Fruit fly (Drosophila melanogaster): ENCODE results near the gene Gr10b.

Gr10b gene

DNA sequence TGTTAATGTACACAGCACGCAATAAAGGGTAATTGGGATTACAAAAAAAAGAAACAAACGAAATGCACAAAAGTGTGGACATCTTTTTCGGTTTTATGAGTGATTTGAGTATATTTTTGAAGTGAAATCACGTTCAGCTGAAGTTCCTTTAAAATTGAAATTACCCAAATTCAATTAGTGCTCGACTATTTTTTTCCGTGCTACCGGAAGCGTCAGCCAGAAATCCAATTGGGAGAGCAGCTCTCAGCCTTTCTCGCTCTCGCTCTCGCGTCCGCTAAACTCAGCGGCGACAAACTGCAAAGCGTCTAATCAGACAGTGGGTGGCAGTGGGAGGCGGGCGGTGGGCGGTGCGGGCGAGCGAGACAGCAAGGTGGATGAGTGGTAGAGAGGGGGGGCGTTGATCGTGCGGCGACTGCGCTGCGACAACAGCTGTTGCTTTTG, 10.3 kb upstream of the Gr10b start (continued):
- TF ChIP-seq CG11695 (GFP tag; IDR thresholded peaks at IDR 0.05): peak; percentile 91
- TF ChIP-seq CG9437 (GFP tag; optimal IDR thresholded peaks at IDR 0.05): peak; percentile 82
- peak; percentile 90 for TF ChIP-seq Dek (tag; optimal IDR thresholded peaks at IDR 0.05)
- peak; percentile 83 for TF ChIP-seq tin (GFP tag; optimal IDR thresholded peaks at IDR 0.05)
- TF ChIP-seq Ada2b (GFP tag; IDR thresholded peaks at IDR 0.05): peak; percentile 92
- peak; percentile 70 for TF ChIP-seq pum (GFP tag; optimal IDR thresholded peaks at IDR 0.05)
- TF ChIP-seq caup (GFP tag; optimal IDR thresholded peaks at IDR 0.05; ENCODE audit: severe bottlenecking): peak; percentile 91
- peak; percentile 92 for TF ChIP-seq bcd (GFP tag; optimal IDR thresholded peaks at IDR 0.05)
- peak; percentile 87 for TF ChIP-seq CG9932 (GFP tag; IDR thresholded peaks at IDR 0.05)
- TF ChIP-seq Xbp1 (GFP tag; optimal IDR thresholded peaks at IDR 0.05): peak; percentile 91
- peak; percentile 93 for TF ChIP-seq HHEX (GFP tag; optimal IDR thresholded peaks at IDR 0.05)
- 0 out of 2 replicates have a peak, but pooled peaks have one; percentile 39 for TF ChIP-seq Doc2 (GFP tag; IDR thresholded peaks at IDR 0.05)
- TF ChIP-seq Dad (GFP tag; optimal IDR thresholded peaks at IDR 0.05): peak; percentile 88
- peak; percentile 95 for TF ChIP-seq Rfx (GFP tag; IDR thresholded peaks at IDR 0.05)
- TF ChIP-seq CG1603 (tag; optimal IDR thresholded peaks at IDR 0.05): peak; percentile 89
- TF ChIP-seq Tbp (GFP tag; optimal IDR thresholded peaks at IDR 0.05): no peak
- peak; percentile 74 for TF ChIP-seq CG8388 (GFP tag; optimal IDR thresholded peaks at IDR 0.05)
- TF ChIP-seq CTCF (GFP tag; optimal IDR thresholded peaks at IDR 0.05): peak; percentile 30
- peak; percentile 86 for TF ChIP-seq disco-r (GFP tag; optimal IDR thresholded peaks at IDR 0.05)
- TF ChIP-seq Ets97D (GFP tag; optimal IDR thresholded peaks at IDR 0.05): peak; percentile 64
- peak; percentile 58 for TF ChIP-seq CG3995 (GFP tag; optimal IDR thresholded peaks at IDR 0.05)
- TF ChIP-seq CG17802 (tag; optimal IDR thresholded peaks at IDR 0.05): peak; percentile 16
- TF ChIP-seq kah (GFP tag; optimal IDR thresholded peaks at IDR 0.05): peak; percentile 65
- TF ChIP-seq unc-4 (GFP tag; IDR thresholded peaks at IDR 0.05; ENCODE audit: partially characterized antibody): no peak
- peak; percentile 60; the same call in 1 of the 2 replicates for TF ChIP-seq CG5953 (GFP tag; IDR thresholded peaks at IDR 0.05)
- TF ChIP-seq CG16863 (GFP tag; optimal IDR thresholded peaks at IDR 0.05): peak; percentile 83
- TF ChIP-seq Xrp1 (GFP tag; IDR thresholded peaks at IDR 0.05): peak; percentile 74
- peak; percentile 82 for TF ChIP-seq sd (tag; optimal IDR thresholded peaks at IDR 0.05)
- peak; percentile 75; the same call in 1 of the 2 replicates for TF ChIP-seq wor (GFP tag; IDR thresholded peaks at IDR 0.05)
- TF ChIP-seq CG3838 (GFP tag; optimal IDR thresholded peaks at IDR 0.05): peak; percentile 50
- TF ChIP-seq mirr (GFP tag; optimal IDR thresholded peaks at IDR 0.05): peak; percentile 63
- no peak for TF ChIP-seq cg (GFP tag; optimal IDR thresholded peaks at IDR 0.05)
- peak; percentile 76 for TF ChIP-seq Awh (GFP tag; IDR thresholded peaks at IDR 0.05)
- peak; percentile 57; the same call in 1 of the 2 replicates for TF ChIP-seq CG16779 (GFP tag; IDR thresholded peaks at IDR 0.05)
- peak; percentile 84 for TF ChIP-seq Six4 (GFP tag; optimal IDR thresholded peaks at IDR 0.05)
- TF ChIP-seq tx (GFP tag; optimal IDR thresholded peaks at IDR 0.05): peak; percentile 90
- no peak for TF ChIP-seq yki (optimal IDR thresholded peaks at IDR 0.05)
- peak; percentile 80 for TF ChIP-seq Drgx (GFP tag; IDR thresholded peaks at IDR 0.05)
- TF ChIP-seq CG11696 (GFP tag; IDR thresholded peaks at IDR 0.05): peak; percentile 64; the same call in 1 of the 2 replicates
- TF ChIP-seq CG7963 (GFP tag; IDR thresholded peaks at IDR 0.05; ENCODE audit: partially characterized antibody): no peak
- TF ChIP-seq CG6689 (GFP tag; IDR thresholded peaks at IDR 0.05): peak; percentile 87
- TF ChIP-seq mam (GFP tag; optimal IDR thresholded peaks at IDR 0.05): peak; percentile 94
- peak; percentile 79 for TF ChIP-seq CG1233 (GFP tag; optimal IDR thresholded peaks at IDR 0.05)
- peak; percentile 53 for TF ChIP-seq CG2116 (GFP tag; optimal IDR thresholded peaks at IDR 0.05)
- TF ChIP-seq pan (optimal IDR thresholded peaks at IDR 0.05): no peak
- TF ChIP-seq pan (GFP tag; optimal IDR thresholded peaks at IDR 0.05 in 1 of 2, IDR thresholded peaks at IDR 0.05 in 1 of 2): peak in 1 of 2 experiments; percentile 89
- peak; percentile 93 for TF ChIP-seq CHES-1-like (GFP tag; optimal IDR thresholded peaks at IDR 0.05)
- TF ChIP-seq CG30020 (tag; optimal IDR thresholded peaks at IDR 0.05): peak; percentile 10
- TF ChIP-seq CG18599 (GFP tag; optimal IDR thresholded peaks at IDR 0.05): peak; percentile 94
- TF ChIP-seq gem (tag; optimal IDR thresholded peaks at IDR 0.05): peak; percentile 94
- peak; percentile 86 for TF ChIP-seq CG12942 (GFP tag; optimal IDR thresholded peaks at IDR 0.05)
- peak; percentile 71 for TF ChIP-seq ssp (GFP tag; IDR thresholded peaks at IDR 0.05)
